Worm (Caenorhabditis elegans) whole organism, young adult: ENCODE measurements around the gene B0212.3.

ENCODE experiments used
- F49E8.2 ChIP-seq: sonication (generic microtip); optimal IDR thresholded peaks from 3 replicates; lab custom pipeline; 2017; ENCODE audit warnings: missing genetic modification characterization, mild to moderate bottlenecking, missing compliant biosample characterization, antibody characterized with exemption, moderate library complexity; ENCODE audit not compliant: insufficient read depth
- F57C9.4 ChIP-seq: sonication (generic microtip); optimal IDR thresholded peaks from 2 replicates; lab custom pipeline; 2017; ENCODE audit warnings: mild to moderate bottlenecking, missing genetic modification characterization, missing compliant biosample characterization
- Y67H2A.10 ChIP-seq: fragments of 200-800 bp; sonication (Bioruptor generic); conservative IDR thresholded peaks from 2 replicates; pipeline ENCODE4 v1.3.6; 2022; ENCODE audit warnings: missing genetic modification reagents, missing genetic modification characterization, missing compliant biosample characterization
- ccch-3 ChIP-seq: fragments of 200-800 bp; sonication (Bioruptor generic); optimal IDR thresholded peaks from 2 replicates; lab custom pipeline; 2018; ENCODE audit warnings: mild to moderate bottlenecking, missing genetic modification characterization, missing compliant biosample characterization
- ceh-27 ChIP-seq: fragments of 200-800 bp; sonication (Bioruptor generic); optimal IDR thresholded peaks from 2 replicates; lab custom pipeline; 2018; ENCODE audit warnings: mild to moderate bottlenecking, missing genetic modification characterization, moderate library complexity, missing compliant biosample characterization
- chd-7 ChIP-seq: sonication (generic microtip); optimal IDR thresholded peaks from 2 replicates; lab custom pipeline; 2016; ENCODE audit warnings: mild to moderate bottlenecking, missing genetic modification characterization, moderate library complexity, missing compliant biosample characterization
- dpff-1 ChIP-seq: sonication (generic microtip); optimal IDR thresholded peaks from 2 replicates; lab custom pipeline; 2017; ENCODE audit warnings: mild to moderate bottlenecking, missing genetic modification characterization, missing compliant biosample characterization
- egl-44 ChIP-seq: fragments of 200-800 bp; sonication (Bioruptor generic); IDR thresholded peaks from 2 replicates; pipeline ENCODE4 v1.3.6; 2022; ENCODE audit warnings: missing genetic modification reagents, missing genetic modification characterization, missing compliant biosample characterization
- mcd-1 ChIP-seq: fragments of 200-800 bp; sonication (Bioruptor generic); IDR thresholded peaks from 2 replicates; pipeline ENCODE4 v1.3.6; 2022; ENCODE audit warnings: missing genetic modification reagents, missing genetic modification characterization, missing compliant biosample characterization
- mel-28 ChIP-seq: sonication (generic microtip); optimal IDR thresholded peaks from 2 replicates; lab custom pipeline; 2016; ENCODE audit warnings: borderline replicate concordance, mild to moderate bottlenecking, missing genetic modification characterization, missing compliant biosample characterization
- pha-4 ChIP-seq: fragments of 150-350 bp; sonication (generic microtip); optimal IDR thresholded peaks from 2 replicates; lab custom pipeline; 2014; ENCODE audit warnings: missing biosample characterization, missing genetic modification reagents, missing genetic modification characterization
- snpc-4 ChIP-seq, 5 experiments: fragments of 150-350 bp in 1 of 5; sonication (generic microtip) in 4 of 5; optimal IDR thresholded peaks; 2 replicates each; lab custom pipeline; 2014 to 2018; ENCODE audit warnings: missing genetic modification characterization in 5 of 5, missing biosample characterization in 3 of 5, antibody characterized with exemption in 2 of 5, mild to moderate bottlenecking in 2 of 5, missing compliant biosample characterization in 2 of 5, missing genotype in 2 of 5, moderate library complexity in 2 of 5, missing genetic modification reagents in 1 of 5
- tbp1 ChIP-seq: fragments of 200-800 bp; sonication (Bioruptor generic); optimal IDR thresholded peaks from 2 replicates; lab custom pipeline; 2018; ENCODE audit warnings: mild to moderate bottlenecking, missing genetic modification characterization, missing compliant biosample characterization
- unc-62 ChIP-seq: fragments of 150-350 bp; optimal IDR thresholded peaks from 2 replicates; lab custom pipeline; 2014; ENCODE audit warnings: missing biosample characterization, missing genetic modification reagents, missing genetic modification characterization

DNA sequence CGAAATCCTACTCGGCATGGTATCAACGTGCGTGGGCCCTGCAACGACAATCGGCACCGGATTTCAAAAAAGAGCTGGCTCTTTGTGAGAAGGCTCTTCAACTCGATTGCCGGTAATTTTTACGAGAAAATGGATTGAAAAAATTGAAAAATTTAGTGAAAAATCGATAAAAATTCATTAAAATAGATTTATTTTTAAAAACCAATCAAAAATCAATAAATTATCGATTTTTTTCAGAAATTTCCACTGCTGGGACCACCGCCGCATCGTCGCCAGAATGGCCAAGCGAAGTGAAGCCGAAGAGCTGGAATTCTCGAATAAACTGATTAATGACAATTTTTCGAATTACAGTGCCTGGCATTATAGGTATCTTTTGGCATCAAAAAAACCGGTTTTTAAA is 12.1 kb upstream of the B0212.3 start:
- TF ChIP-seq ccch-3 (GFP tag; lab: Kevin White, UChicago): no peak
- no peak for TF ChIP-seq tbp1 (GFP tag; lab: Kevin White, UChicago)
- TF ChIP-seq snpc-4 (GFP tag; optimal IDR thresholded peaks at IDR 0.05; lab: Kevin White, UChicago): no peak
- no peak for TF ChIP-seq snpc-4 (tag; optimal IDR thresholded peaks at IDR 0.05; lab: Kevin White, UChicago)
- no peak for TF ChIP-seq mcd-1 (GFP tag; lab: Robert Waterston, UW)
- TF ChIP-seq ceh-27: no peak
- no peak for TF ChIP-seq mel-28 (tag; lab: Kevin White, UChicago)
- TF ChIP-seq F49E8.2: no peak
- no peak for TF ChIP-seq pha-4 (tag; lab: Kevin White, UChicago)
- TF ChIP-seq F57C9.4 (tag; lab: Kevin White, UChicago): no peak
- no peak for TF ChIP-seq unc-62
- TF ChIP-seq chd-7 (tag; lab: Kevin White, UChicago): no peak
- no peak for TF ChIP-seq Y67H2A.10 (GFP tag; lab: Robert Waterston, UW)
- no peak for TF ChIP-seq egl-44
- TF ChIP-seq dpff-1 (tag; lab: Kevin White, UChicago): no peak
